Worm (Caenorhabditis elegans) whole organism, mixed stage, embryonic: Measurements from ENCODE around the gene C14E2.3.

Source experiments
- bed-3 ChIP-seq: fragments of 200-800 bp; sonication (Bioruptor generic); optimal IDR thresholded peaks from 3 replicates; lab custom pipeline; 2018; ENCODE audit warnings: mild to moderate bottlenecking, missing genetic modification characterization, moderate library complexity, missing compliant biosample characterization
- blmp-1 ChIP-seq: fragments of 150-350 bp; optimal IDR thresholded peaks from 2 replicates; lab custom pipeline; 2014; ENCODE audit warnings: missing biosample characterization, missing genetic modification characterization
- ceh-39 ChIP-seq: fragments of 150-350 bp; optimal IDR thresholded peaks from 2 replicates; lab custom pipeline; 2014; ENCODE audit warnings: missing biosample characterization, missing genetic modification characterization
- ceh-43 ChIP-seq: fragments of 200-800 bp; sonication (Bioruptor generic); optimal IDR thresholded peaks from 2 replicates; lab custom pipeline; 2018; ENCODE audit warnings: mild to moderate bottlenecking, missing genetic modification characterization, moderate library complexity, missing compliant biosample characterization
- ceh-83 ChIP-seq: fragments of 200-800 bp; sonication (Bioruptor generic); optimal IDR thresholded peaks from 2 replicates; lab custom pipeline; 2018; ENCODE audit warnings: mild to moderate bottlenecking, missing genetic modification characterization, missing compliant biosample characterization
- cnd-1 ChIP-seq: fragments of 200-800 bp; sonication (Bioruptor generic); optimal IDR thresholded peaks from 2 replicates; lab custom pipeline; 2018; ENCODE audit warnings: mild to moderate bottlenecking, missing genetic modification characterization, missing compliant biosample characterization
- drap-1 ChIP-seq: fragments of 200-800 bp; sonication (Bioruptor generic); optimal IDR thresholded peaks from 3 replicates; lab custom pipeline; 2018; ENCODE audit warnings: mild to moderate bottlenecking, missing genetic modification characterization, missing compliant biosample characterization
- elt-1 ChIP-seq: sonication (generic microtip); optimal IDR thresholded peaks from 2 replicates; lab custom pipeline; 2017; ENCODE audit warnings: missing genetic modification characterization, mild to moderate bottlenecking, missing compliant biosample characterization, antibody characterized with exemption, moderate library complexity, borderline replicate concordance; ENCODE audit not compliant: insufficient read depth
- elt-3 ChIP-seq: fragments of 150-350 bp; optimal IDR thresholded peaks from 2 replicates; lab custom pipeline; 2014; ENCODE audit warnings: missing biosample characterization, missing genetic modification characterization
- ham-2 ChIP-seq: fragments of 200-800 bp; sonication (Bioruptor generic); optimal IDR thresholded peaks from 2 replicates; lab custom pipeline; 2018; ENCODE audit warnings: mild to moderate bottlenecking, missing genetic modification characterization, missing compliant biosample characterization
- lin-13 ChIP-seq: fragments of 150-350 bp; optimal IDR thresholded peaks from 2 replicates; lab custom pipeline; 2014; ENCODE audit warnings: missing biosample characterization, missing genetic modification characterization
- lin-32 ChIP-seq: fragments of 200-800 bp; sonication (Bioruptor generic); optimal IDR thresholded peaks from 2 replicates; lab custom pipeline; 2018; ENCODE audit warnings: mild to moderate bottlenecking, missing genetic modification characterization, missing compliant biosample characterization
- nhr-12 ChIP-seq: fragments of 150-350 bp; optimal IDR thresholded peaks from 2 replicates; lab custom pipeline; 2014; ENCODE audit warnings: missing biosample characterization, missing genetic modification characterization
- nhr-237 ChIP-seq: fragments of 150-350 bp; optimal IDR thresholded peaks from 2 replicates; lab custom pipeline; 2014; ENCODE audit warnings: missing biosample characterization, missing genetic modification characterization
- nhr-28 ChIP-seq: fragments of 150-350 bp; optimal IDR thresholded peaks from 2 replicates; lab custom pipeline; 2014; ENCODE audit warnings: missing biosample characterization, missing genetic modification characterization
- nhr-76 ChIP-seq: sonication (generic microtip); optimal IDR thresholded peaks from 2 replicates; lab custom pipeline; 2017; ENCODE audit warnings: missing biosample characterization, missing genetic modification characterization
- pha-4 ChIP-seq: fragments of 150-350 bp; optimal IDR thresholded peaks from 2 replicates; lab custom pipeline; 2018; ENCODE audit warnings: missing biosample characterization, missing genetic modification reagents, missing genetic modification characterization
- snpc-4 ChIP-seq: fragments of 150-350 bp; optimal IDR thresholded peaks from 2 replicates; lab custom pipeline; 2014; ENCODE audit warnings: missing biosample characterization, missing genetic modification characterization
- sptf-1 ChIP-seq: sonication (generic microtip); optimal IDR thresholded peaks from 2 replicates; lab custom pipeline; 2017; ENCODE audit warnings: mild to moderate bottlenecking, missing genetic modification characterization, moderate library complexity, missing compliant biosample characterization
- tbx-8 ChIP-seq: fragments of 200-800 bp; sonication (Bioruptor generic); optimal IDR thresholded peaks from 2 replicates; lab custom pipeline; 2018; ENCODE audit warnings: mild to moderate bottlenecking, missing genetic modification characterization, moderate library complexity, missing compliant biosample characterization
- unc-120 ChIP-seq: sonication (generic microtip); optimal IDR thresholded peaks from 2 replicates; lab custom pipeline; 2017; ENCODE audit warnings: missing genetic modification characterization, missing compliant biosample characterization; ENCODE audit not compliant: poor library complexity, severe bottlenecking
- zip-8 ChIP-seq: fragments of 150-350 bp; optimal IDR thresholded peaks from 2 replicates; lab custom pipeline; 2014; ENCODE audit warnings: missing biosample characterization, missing genetic modification characterization
- ztf-11 ChIP-seq: fragments of 150-350 bp; optimal IDR thresholded peaks from 2 replicates; lab custom pipeline; 2014; ENCODE audit warnings: missing biosample characterization, missing genetic modification characterization

Gene C14E2.3

DNA sequence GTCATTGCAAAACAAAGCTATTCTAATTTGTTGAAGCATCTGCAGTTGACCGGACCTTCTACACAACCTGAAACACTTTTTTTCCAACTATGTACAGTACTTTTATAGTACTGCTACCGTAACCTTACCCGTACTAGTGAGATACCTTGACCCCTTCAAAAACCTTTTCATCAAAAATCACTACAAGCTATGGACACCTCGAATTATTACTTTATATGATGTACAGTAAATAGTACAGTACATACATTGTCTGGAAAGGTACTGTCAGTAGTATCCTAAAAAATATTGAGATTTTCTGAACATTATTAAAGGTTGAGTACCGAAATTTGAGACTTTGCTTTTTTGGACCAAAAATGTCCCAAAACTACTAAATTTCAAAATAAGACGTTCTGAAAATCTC is 25.6 kb downstream of the C14E2.3 start:
- TF ChIP-seq zip-8 (tag; lab: Kevin White, UChicago) (no peak), drap-1 (GFP tag; lab: Kevin White, UChicago) (no peak), elt-1 (tag; lab: Kevin White, UChicago) (no peak), ham-2 (GFP tag; lab: Kevin White, UChicago) (no peak), ceh-39 (tag; lab: Kevin White, UChicago) (no peak), snpc-4 (tag; lab: Kevin White, UChicago) (no peak)
- TF ChIP-seq, all 35 proteins: peak for 0

DNA sequence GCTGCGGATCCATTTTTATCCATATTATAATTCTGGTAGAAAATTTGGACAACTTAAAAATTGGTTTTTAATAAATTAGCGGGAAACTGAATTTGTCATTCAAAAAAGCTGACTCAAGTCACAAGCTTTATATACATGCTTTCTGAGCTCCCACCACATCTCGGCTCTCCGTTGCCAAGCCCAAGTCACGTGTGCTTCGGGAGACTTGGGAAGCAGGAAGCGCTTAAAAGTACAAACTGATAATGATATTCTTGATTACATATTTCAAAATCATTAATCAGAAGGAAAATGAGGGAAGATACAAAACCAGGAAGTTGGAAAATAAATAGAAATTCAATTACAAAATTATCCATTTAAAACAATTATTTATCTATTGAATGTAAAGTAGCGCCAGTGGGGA is 33.3 kb downstream of the C14E2.3 start, which contains the start of gene elc-2:
TSS of gene elc-2 (minus strand) at position 101 of the 400 bp plus-strand sequence.
- TF ChIP-seq pha-4 (no peak), cnd-1 (tag; lab: Kevin White, UChicago) (no peak), zip-8 (tag; lab: Kevin White, UChicago) (no peak), nhr-76 (tag; lab: Kevin White, UChicago) (no peak), nhr-12 (tag; lab: Kevin White, UChicago) (no peak), ham-2 (GFP tag; lab: Kevin White, UChicago) (no peak), lin-13 (tag; lab: Kevin White, UChicago) (no peak), elt-1 (tag; lab: Kevin White, UChicago) (no peak), ztf-11 (tag; lab: Kevin White, UChicago) (no peak), blmp-1 (tag; lab: Kevin White, UChicago) (no peak), tbx-8 (GFP tag; lab: Kevin White, UChicago) (no peak), elt-3 (tag; lab: Kevin White, UChicago) (no peak), nhr-237 (tag; lab: Kevin White, UChicago) (no peak), lin-32 (GFP tag; lab: Kevin White, UChicago) (no peak), ceh-83 (no peak), snpc-4 (tag; lab: Kevin White, UChicago) (no peak), ceh-43 (GFP tag; lab: Kevin White, UChicago) (no peak), unc-120 (tag; lab: Kevin White, UChicago) (no peak), bed-3 (GFP tag; lab: Kevin White, UChicago) (no peak)

DNA sequence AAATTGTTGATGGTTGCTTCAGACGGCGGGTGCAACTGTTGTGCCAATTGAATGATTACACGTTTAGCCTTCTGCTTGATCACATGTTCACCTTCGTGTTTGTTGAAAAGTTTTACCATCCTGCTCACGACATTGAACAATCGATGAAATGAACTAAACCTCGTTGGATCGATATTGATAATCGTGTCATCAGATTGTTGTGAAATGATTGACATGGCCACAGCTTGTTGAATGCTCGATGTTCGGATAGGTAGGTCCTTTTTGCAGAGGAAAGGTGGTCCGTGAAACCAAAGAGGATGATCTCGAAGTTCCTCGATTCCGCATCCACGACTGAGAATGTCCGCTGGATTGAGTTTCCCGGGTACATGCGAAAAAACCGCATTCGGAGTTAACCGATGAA is 41.7 kb downstream of the C14E2.3 start:
- TF ChIP-seq nhr-12 (tag; lab: Kevin White, UChicago) (no peak), ceh-43 (GFP tag; lab: Kevin White, UChicago) (no peak), nhr-28 (no peak), cnd-1 (tag; lab: Kevin White, UChicago) (no peak), sptf-1 (tag; lab: Kevin White, UChicago) (no peak), ceh-39 (tag; lab: Kevin White, UChicago) (no peak), elt-3 (tag; lab: Kevin White, UChicago) (no peak), ceh-83 (no peak), tbx-8 (GFP tag; lab: Kevin White, UChicago) (no peak)
